Worm (Caenorhabditis elegans): Measurements from ENCODE around the gene Y41G9A.10.

ce11 chrX:2931852-2932251, 14.5 kb downstream of the Y41G9A.10 start:
- no peak for TF ChIP-seq W03F9.2 (tag; optimal IDR thresholded peaks at IDR 0.05)
- TF ChIP-seq him-1 (tag; optimal IDR thresholded peaks at IDR 0.05) = no peak
- TF ChIP-seq dao-5 (tag; optimal IDR thresholded peaks at IDR 0.05) = no peak

Data from whole organism, L4/young adult.